Worm (Caenorhabditis elegans) whole organism, late embryonic: ENCODE measurements around the gene mtl-2.

Source experiments
- lim-6 ChIP-seq: sonication (generic microtip); optimal IDR thresholded peaks from 2 replicates; lab custom pipeline; 2016; ENCODE audit warnings: missing genetic modification characterization, missing compliant biosample characterization
- rnt-1 ChIP-seq: sonication (generic microtip); optimal IDR thresholded peaks from 2 replicates; lab custom pipeline; 2016; ENCODE audit warnings: missing genetic modification characterization, missing compliant biosample characterization
- zip-5 ChIP-seq: sonication (generic microtip); optimal IDR thresholded peaks from 2 replicates; lab custom pipeline; 2016; ENCODE audit warnings: missing genetic modification characterization, missing compliant biosample characterization

- TF ChIP-seq lim-6 (tag; lab: Kevin White, UChicago) (no peak), zip-5 (tag; lab: Kevin White, UChicago) (no peak), rnt-1 (tag; lab: Kevin White, UChicago) (no peak)
Observed at ce11 chrV:14012002-14012554, 6.4 kb downstream of the mtl-2 start, which contains the start of the genes ddx-17 and aip-1.
